Fruit fly (Drosophila melanogaster): ENCODE results near the gene CG43059.

Gene CG43059

dm6 chr3L:8315141-8315816, 3.5 kb downstream of the CG43059 start, which contains the start of gene Cpsf6 (continued):
- peak; percentile 26 for TF ChIP-seq Ets96B (tag; optimal IDR thresholded peaks at IDR 0.05)
- TF ChIP-seq Lpt (GFP tag; optimal IDR thresholded peaks at IDR 0.05) = no peak
- TF ChIP-seq Hr4 (GFP tag; optimal IDR thresholded peaks at IDR 0.05) = peak; percentile 61
- peak; percentile 30 for TF ChIP-seq Ets21C (GFP tag; optimal IDR thresholded peaks at IDR 0.05)
- peak; percentile 8 for TF ChIP-seq CG6808 (GFP tag; optimal IDR thresholded peaks at IDR 0.05)
- peak; percentile 41 for TF ChIP-seq lz (GFP tag; optimal IDR thresholded peaks at IDR 0.05)
- peak; percentile 51 for TF ChIP-seq Sox14 (GFP tag; optimal IDR thresholded peaks at IDR 0.05)
- no peak for TF ChIP-seq CG11294 (GFP tag; IDR thresholded peaks at IDR 0.05)
- TF ChIP-seq CG34406 (GFP tag; optimal IDR thresholded peaks at IDR 0.05) = no peak
- peak; percentile 48 for TF ChIP-seq esn (GFP tag; optimal IDR thresholded peaks at IDR 0.05)
- TF ChIP-seq salr (GFP tag; optimal IDR thresholded peaks at IDR 0.05) = peak in 1 of 2 experiments; percentile 24
- peak; percentile 46 to 58 for TF ChIP-seq ss (GFP tag; optimal IDR thresholded peaks at IDR 0.05)
- peak; percentile 57 for TF ChIP-seq CG3032 (tag; optimal IDR thresholded peaks at IDR 0.05)
- no peak for TF ChIP-seq CG7368 (GFP tag; optimal IDR thresholded peaks at IDR 0.05)
- peak; percentile 47 for TF ChIP-seq OdsH (GFP tag; optimal IDR thresholded peaks at IDR 0.05)
- TF ChIP-seq CG6792 (GFP tag; optimal IDR thresholded peaks at IDR 0.05) = peak; percentile 15

dm6 chr3L:8314788-8315140, 4.0 kb downstream of the CG43059 start:
- TF ChIP-seq CG10669 (GFP tag; optimal IDR thresholded peaks at IDR 0.05) (no peak), CG6792 (GFP tag; optimal IDR thresholded peaks at IDR 0.05) (no peak), esn (GFP tag; optimal IDR thresholded peaks at IDR 0.05) (no peak), Eip93F (GFP tag; optimal IDR thresholded peaks at IDR 0.05) (no peak), CG6276 (GFP tag; optimal IDR thresholded peaks at IDR 0.05) (no peak), Eip78C (GFP tag) (peak; percentile 73), Sox14 (GFP tag; optimal IDR thresholded peaks at IDR 0.05) (no peak), Hr4 (GFP tag; optimal IDR thresholded peaks at IDR 0.05) (peak; percentile 55), CG15336 (GFP tag; IDR thresholded peaks at IDR 0.05) (peak; percentile 46; the same call in 1 of the 2 replicates), eg (GFP tag; IDR thresholded peaks at IDR 0.05) (peak; percentile 60; the same call in 2 of the 3 replicates), Ets21C (GFP tag; optimal IDR thresholded peaks at IDR 0.05) (no peak), CG3919 (GFP tag; optimal IDR thresholded peaks at IDR 0.05) (no peak), Smox (GFP tag; optimal IDR thresholded peaks at IDR 0.05) (no peak), CG6808 (GFP tag; optimal IDR thresholded peaks at IDR 0.05) (no peak), CG31627 (GFP tag; optimal IDR thresholded peaks at IDR 0.05) (peak; percentile 30), CG11762 (GFP tag; optimal IDR thresholded peaks at IDR 0.05; ENCODE audit: insufficient read depth) (no peak), Blimp-1 (GFP tag; optimal IDR thresholded peaks at IDR 0.05) (no peak), CG10631 (GFP tag; optimal IDR thresholded peaks at IDR 0.05) (no peak), CG3032 (tag; optimal IDR thresholded peaks at IDR 0.05) (no peak), Met (GFP tag; optimal IDR thresholded peaks at IDR 0.05) (peak; percentile 33), topi (GFP tag; optimal IDR thresholded peaks at IDR 0.05) (no peak), CG4318 (GFP tag; optimal IDR thresholded peaks at IDR 0.05) (no peak), CG34406 (GFP tag; optimal IDR thresholded peaks at IDR 0.05) (no peak), CG7368 (GFP tag; optimal IDR thresholded peaks at IDR 0.05) (no peak), CG16779 (tag; optimal IDR thresholded peaks at IDR 0.05) (no peak), CG8319 (GFP tag; optimal IDR thresholded peaks at IDR 0.05) (no peak), lz (GFP tag; optimal IDR thresholded peaks at IDR 0.05) (no peak), achi (GFP tag; optimal IDR thresholded peaks at IDR 0.05) (no peak), OdsH (GFP tag; optimal IDR thresholded peaks at IDR 0.05) (peak; percentile 38), fkh (GFP tag; optimal IDR thresholded peaks at IDR 0.05) (no peak), cyc (GFP tag; optimal IDR thresholded peaks at IDR 0.05) (no peak), CG9139 (GFP tag; optimal IDR thresholded peaks at IDR 0.05) (no peak)

- TF ChIP-seq cyc (GFP tag; optimal IDR thresholded peaks at IDR 0.05) = no peak
- TF ChIP-seq CG6792 (GFP tag; optimal IDR thresholded peaks at IDR 0.05) = no peak
- TF ChIP-seq fd85E (GFP tag; optimal IDR thresholded peaks at IDR 0.05) = no peak
- no peak for TF ChIP-seq fkh (GFP tag; optimal IDR thresholded peaks at IDR 0.05)
- TF ChIP-seq CG32006 (GFP tag; optimal IDR thresholded peaks at IDR 0.05) = no peak
- no peak for TF ChIP-seq CG10631 (GFP tag; optimal IDR thresholded peaks at IDR 0.05)
- TF ChIP-seq CG7368 (GFP tag; optimal IDR thresholded peaks at IDR 0.05) = no peak
- no peak for TF ChIP-seq CG1621 (tag; optimal IDR thresholded peaks at IDR 0.05)
- no peak for TF ChIP-seq spab (GFP tag; optimal IDR thresholded peaks at IDR 0.05)
- TF ChIP-seq dsx (GFP tag; optimal IDR thresholded peaks at IDR 0.05; ENCODE audit: poor library complexity, severe bottlenecking) = no peak
Measured at dm6 chr3L:8312290-8312689, 6.5 kb downstream of the CG43059 start.

All from whole organism, prepupa.